Fruit fly (Drosophila melanogaster) whole organism, prepupa: ENCODE measurements around the gene CG14435.
A peak's percentile ranks its signal among the peaks of the same experiment; 100 is the strongest.

Experiments used
- CG10631 ChIP-seq: fragments of 200-800 bp; sonication (Bioruptor generic); optimal IDR thresholded peaks from 2 replicates; lab custom pipeline; 2016; ENCODE audit warnings: missing biosample characterization, missing genetic modification characterization
- CG10669 ChIP-seq: fragments of 200-800 bp; sonication (Bioruptor generic); optimal IDR thresholded peaks from 3 replicates; lab custom pipeline; 2018; ENCODE audit warnings: missing biosample characterization, mild to moderate bottlenecking, missing genetic modification characterization, moderate library complexity
- CG11294 ChIP-seq: fragments of 200-800 bp; sonication (Bioruptor generic); IDR thresholded peaks from 2 replicates; pipeline ENCODE4 v1.3.6; 2022; ENCODE audit warnings: missing biosample characterization, missing genetic modification characterization
- CG11762 ChIP-seq: fragments of 200-800 bp; sonication (Bioruptor generic); optimal IDR thresholded peaks from 3 replicates; lab custom pipeline; 2016; ENCODE audit warnings: missing biosample characterization, missing genetic modification characterization; ENCODE audit not compliant: insufficient read depth
- CG11902 ChIP-seq: fragments of 200-800 bp; sonication (Bioruptor generic); optimal IDR thresholded peaks from 3 replicates; lab custom pipeline; 2016; ENCODE audit warnings: missing biosample characterization, missing genetic modification characterization
- CG15336 ChIP-seq: fragments of 200-800 bp; sonication (Bioruptor generic); IDR thresholded peaks from 2 replicates; pipeline ENCODE4 v1.3.6; 2022; ENCODE audit warnings: missing biosample characterization, missing genetic modification characterization
- CG1621 ChIP-seq: fragments of 200-800 bp; sonication (Bioruptor generic); optimal IDR thresholded peaks from 3 replicates; lab custom pipeline; 2018; ENCODE audit warnings: missing biosample characterization, mild to moderate bottlenecking, missing genetic modification characterization
- CG16779 ChIP-seq: fragments of 200-800 bp; sonication (Bioruptor generic); optimal IDR thresholded peaks from 3 replicates; lab custom pipeline; 2017; ENCODE audit warnings: missing biosample characterization, mild to moderate bottlenecking, missing genetic modification characterization
- CG3032 ChIP-seq: fragments of 200-800 bp; optimal IDR thresholded peaks from 2 replicates; lab custom pipeline; 2019; ENCODE audit warnings: missing biosample characterization, mild to moderate bottlenecking, missing genetic modification characterization, moderate library complexity
- CG3919 ChIP-seq: fragments of 200-800 bp; sonication (Bioruptor generic); optimal IDR thresholded peaks from 3 replicates; lab custom pipeline; 2016; ENCODE audit warnings: missing biosample characterization, missing genetic modification characterization
- CG4318 ChIP-seq: fragments of 200-800 bp; sonication (Bioruptor generic); optimal IDR thresholded peaks from 3 replicates; lab custom pipeline; 2017; ENCODE audit warnings: missing biosample characterization, mild to moderate bottlenecking, missing genetic modification characterization
- CG6163 ChIP-seq: fragments of 200-800 bp; sonication (Bioruptor generic); IDR thresholded peaks from 3 replicates; pipeline ENCODE4 v1.3.6; 2022; ENCODE audit warnings: missing biosample characterization, missing genetic modification characterization
- CG6792 ChIP-seq: fragments of 200-800 bp; sonication (Bioruptor generic); optimal IDR thresholded peaks from 3 replicates; lab custom pipeline; 2016; ENCODE audit warnings: missing biosample characterization, missing genetic modification characterization
- CG6808 ChIP-seq: fragments of 200-800 bp; sonication (Bioruptor generic); optimal IDR thresholded peaks from 3 replicates; lab custom pipeline; 2017; ENCODE audit warnings: missing biosample characterization, missing genetic modification characterization, mild to moderate bottlenecking, moderate library complexity, missing genetic modification reagents
- CG6854 ChIP-seq: fragments of 200-800 bp; sonication (Bioruptor generic); optimal IDR thresholded peaks from 2 replicates; lab custom pipeline; 2017; ENCODE audit warnings: missing biosample characterization, mild to moderate bottlenecking, missing genetic modification characterization
- CG8119 ChIP-seq: fragments of 200-800 bp; sonication (Bioruptor generic); IDR thresholded peaks from 3 replicates; pipeline ENCODE4 v1.3.6; 2022; ENCODE audit warnings: missing biosample characterization, missing genetic modification characterization
- Eip75B ChIP-seq: fragments of 200-800 bp; sonication (Bioruptor generic); optimal IDR thresholded peaks from 3 replicates; lab custom pipeline; 2016; ENCODE audit warnings: missing biosample characterization, missing genetic modification characterization
- Eip78C ChIP-seq: fragments of 200-800 bp; sonication (Bioruptor generic); peaks from one replicate; lab custom pipeline; 2016; ENCODE audit warnings: missing biosample characterization, missing genetic modification characterization
- Eip93F ChIP-seq: fragments of 200-800 bp; sonication (Bioruptor generic); optimal IDR thresholded peaks from 2 replicates; lab custom pipeline; 2016; ENCODE audit warnings: missing biosample characterization, mild to moderate bottlenecking, missing genetic modification characterization
- Gug ChIP-seq: fragments of 200-800 bp; sonication (Bioruptor generic); IDR thresholded peaks from 2 replicates; pipeline ENCODE4 v1.3.6; 2022; ENCODE audit warnings: missing biosample characterization, missing genetic modification characterization
- Hr39 ChIP-seq: fragments of 200-800 bp; sonication (Bioruptor generic); optimal IDR thresholded peaks from 2 replicates; lab custom pipeline; 2016; ENCODE audit warnings: missing biosample characterization, missing genetic modification characterization
- Lpt ChIP-seq: fragments of 200-800 bp; sonication (Bioruptor generic); optimal IDR thresholded peaks from 3 replicates; lab custom pipeline; 2016; ENCODE audit warnings: missing biosample characterization, missing genetic modification characterization
- Met ChIP-seq: fragments of 200-800 bp; sonication (Bioruptor generic); optimal IDR thresholded peaks from 3 replicates; lab custom pipeline; 2016; ENCODE audit warnings: missing biosample characterization, missing genetic modification characterization
- Smox ChIP-seq: fragments of 200-800 bp; sonication (Bioruptor generic); optimal IDR thresholded peaks from 3 replicates; lab custom pipeline; 2016; ENCODE audit warnings: missing biosample characterization, missing genetic modification characterization
- Sox14 ChIP-seq: fragments of 200-800 bp; sonication (Bioruptor generic); optimal IDR thresholded peaks from 3 replicates; lab custom pipeline; 2016; ENCODE audit warnings: missing biosample characterization, missing genetic modification characterization
- achi ChIP-seq: fragments of 200-800 bp; sonication (Bioruptor generic); optimal IDR thresholded peaks from 3 replicates; lab custom pipeline; 2016; ENCODE audit warnings: missing biosample characterization, missing genetic modification characterization
- acj6 ChIP-seq: fragments of 200-800 bp; sonication (Bioruptor generic); optimal IDR thresholded peaks from 3 replicates; lab custom pipeline; 2016; ENCODE audit warnings: missing biosample characterization, missing genetic modification characterization
- dac ChIP-seq: fragments of 200-800 bp; sonication (Bioruptor generic); optimal IDR thresholded peaks from 2 replicates; lab custom pipeline; 2017; ENCODE audit warnings: missing biosample characterization, mild to moderate bottlenecking, missing genetic modification characterization
- dsx ChIP-seq: fragments of 200-800 bp; optimal IDR thresholded peaks from 3 replicates; lab custom pipeline; 2019; ENCODE audit warnings: missing biosample characterization, mild to moderate bottlenecking, missing genetic modification characterization, moderate library complexity; ENCODE audit not compliant: poor library complexity, severe bottlenecking
- esn ChIP-seq: fragments of 200-800 bp; sonication (Bioruptor generic); optimal IDR thresholded peaks from 2 replicates; lab custom pipeline; 2016; ENCODE audit warnings: missing biosample characterization, mild to moderate bottlenecking, missing genetic modification characterization, moderate library complexity
- fd85E ChIP-seq: fragments of 200-800 bp; sonication (Bioruptor generic); optimal IDR thresholded peaks from 3 replicates; lab custom pipeline; 2016; ENCODE audit warnings: missing biosample characterization, missing genetic modification characterization
- net ChIP-seq: fragments of 200-800 bp; sonication (Bioruptor generic); optimal IDR thresholded peaks from 3 replicates; lab custom pipeline; 2016; ENCODE audit warnings: missing biosample characterization, missing genetic modification characterization
- salr ChIP-seq, 2 experiments: fragments of 200-800 bp; sonication (Bioruptor generic); optimal IDR thresholded peaks; 3 replicates each; lab custom pipeline; 2016 to 2018; ENCODE audit warnings: missing biosample characterization in 2 of 2, missing genetic modification characterization in 2 of 2, mild to moderate bottlenecking in 1 of 2
- ss ChIP-seq, 2 experiments: fragments of 200-800 bp; sonication (Bioruptor generic); optimal IDR thresholded peaks; 2 replicates in 1 of 2; 3 replicates in 1 of 2; lab custom pipeline; 2017 to 2018; ENCODE audit warnings: mild to moderate bottlenecking in 2 of 2, missing biosample characterization in 2 of 2, missing genetic modification characterization in 2 of 2, moderate library complexity in 1 of 2
- svp ChIP-seq: fragments of 200-800 bp; sonication (Bioruptor generic); peaks from one replicate; lab custom pipeline; 2016; ENCODE audit warnings: missing biosample characterization, missing genetic modification characterization
- vri ChIP-seq: fragments of 200-800 bp; sonication (Bioruptor generic); optimal IDR thresholded peaks from 3 replicates; lab custom pipeline; 2016; ENCODE audit warnings: missing biosample characterization, mild to moderate bottlenecking, missing genetic modification characterization

Gene CG14435

DNA sequence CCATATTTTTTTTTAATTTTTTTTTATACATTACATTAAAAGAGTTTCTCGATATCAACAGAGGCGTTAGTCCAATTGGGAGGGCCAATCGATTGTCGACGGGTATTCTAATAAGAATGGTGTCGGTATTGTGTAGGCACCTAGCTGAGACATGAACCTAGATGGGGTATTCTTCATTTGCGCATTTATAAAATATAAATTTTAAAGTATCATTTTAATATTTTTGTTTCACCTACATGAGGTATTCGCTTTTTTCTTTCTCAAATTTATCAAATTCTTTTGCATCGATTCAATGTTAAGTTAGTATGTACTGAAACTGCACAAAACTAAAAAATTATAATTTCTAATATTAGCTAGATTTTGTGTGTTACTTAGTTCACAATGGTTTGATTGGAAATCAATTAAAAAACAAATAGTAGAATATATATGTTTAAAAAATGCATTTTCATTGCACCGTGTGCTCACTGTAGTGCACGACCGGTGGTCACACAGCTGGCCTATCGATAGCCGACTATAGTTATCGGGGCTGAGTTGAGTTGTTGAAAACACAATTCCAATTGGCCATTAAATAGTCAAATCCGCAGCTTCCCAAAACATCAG, at the start of gene CG14435, which contains the start of gene Tmf (continued):
- TF ChIP-seq CG1621 (tag; lab: Kevin White, UChicago) = peak; percentile 20
- TF ChIP-seq achi = peak; percentile 75
- peak; percentile 78 for TF ChIP-seq CG3032 (tag; lab: Kevin White, UChicago)
- TF ChIP-seq Met = peak; percentile 80
- TF ChIP-seq salr (GFP tag; optimal IDR thresholded peaks at IDR 0.05; lab: Kevin White, UChicago) = peak; percentile 23 to 64
- peak; percentile 53 for TF ChIP-seq CG11762 (GFP tag; lab: Kevin White, UChicago)
- peak; percentile 48 for TF ChIP-seq dac (GFP tag; lab: Kevin White, UChicago)
- TF ChIP-seq CG16779 = no peak
- peak; percentile 63 for TF ChIP-seq Lpt (GFP tag; lab: Kevin White, UChicago)
- TF ChIP-seq, all 60 proteins: peak for 54

dm6 chrX:6876343-6876742, 32.6 kb upstream of the CG14435 start:
- TF ChIP-seq CG15336 (GFP tag; lab: Robert Waterston, UW) = no peak
- no peak for TF ChIP-seq Smox
- no peak for TF ChIP-seq CG10669 (GFP tag; lab: Kevin White, UChicago)
- no peak for TF ChIP-seq CG3919 (GFP tag; lab: Kevin White, UChicago)
- no peak for TF ChIP-seq vri (GFP tag; lab: Kevin White, UChicago)
- no peak for TF ChIP-seq CG6808 (GFP tag; lab: Kevin White, UChicago)
- no peak for TF ChIP-seq CG11762 (GFP tag; lab: Kevin White, UChicago)
- TF ChIP-seq CG6792 = no peak
- no peak for TF ChIP-seq achi
- no peak for TF ChIP-seq CG11902 (GFP tag; lab: Kevin White, UChicago)
- TF ChIP-seq CG11294 (GFP tag; lab: Robert Waterston, UW) = no peak
- TF ChIP-seq net (GFP tag; lab: Kevin White, UChicago) = no peak

- TF ChIP-seq Eip78C (GFP tag; lab: Kevin White, UChicago) (peak; percentile 11), CG15336 (GFP tag; lab: Robert Waterston, UW) (0 out of 2 replicates have a peak, but pooled peaks have one; percentile 28), Eip93F (GFP tag; lab: Kevin White, UChicago) (no peak), fd85E (GFP tag; lab: Kevin White, UChicago) (no peak), CG4318 (GFP tag; lab: Kevin White, UChicago) (no peak), esn (GFP tag; lab: Kevin White, UChicago) (peak; percentile 29), Sox14 (GFP tag; lab: Kevin White, UChicago) (peak; percentile 47), svp (GFP tag; lab: Kevin White, UChicago) (peak; percentile 77), acj6 (GFP tag; lab: Kevin White, UChicago) (no peak), Hr39 (GFP tag; lab: Kevin White, UChicago) (no peak), Eip75B (GFP tag; lab: Kevin White, UChicago) (no peak)
These were observed 32.1 kb upstream of the CG14435 start for dm6 chrX:6875773-6876172.

- TF ChIP-seq CG6163 (GFP tag; lab: Robert Waterston, UW) (peak; percentile 5; the same call in 1 of the 3 replicates), CG11762 (GFP tag; lab: Kevin White, UChicago) (no peak), CG10631 (GFP tag; lab: Kevin White, UChicago) (no peak), CG15336 (GFP tag; lab: Robert Waterston, UW) (0 out of 2 replicates have a peak, but pooled peaks have one; percentile 8), ss (GFP tag; optimal IDR thresholded peaks at IDR 0.05; lab: Kevin White, UChicago) (peak in 1 of 2 experiments; percentile 37), CG3032 (tag; lab: Kevin White, UChicago) (peak; percentile 11), CG8119 (GFP tag; lab: Robert Waterston, UW) (peak; percentile 28; the same call in 1 of the 3 replicates), CG6854 (GFP tag; lab: Kevin White, UChicago) (no peak), Eip78C (GFP tag; lab: Kevin White, UChicago) (peak; percentile 60), Gug (GFP tag; lab: Robert Waterston, UW) (no peak), Eip75B (GFP tag; lab: Kevin White, UChicago) (no peak), dsx (peak; percentile 1)
- TF ChIP-seq, all 60 proteins: peak for 7
These were observed 31.3 kb upstream of the CG14435 start for dm6 chrX:6874918-6875454.
